Worm (Caenorhabditis elegans) whole organism, L1 larva: Measurements from ENCODE around the gene R13H9.6.

Source experiments
- C04F5.9 ChIP-seq: sonication (generic microtip); optimal IDR thresholded peaks from 2 replicates; lab custom pipeline; 2016; ENCODE audit warnings: missing genetic modification characterization, missing compliant biosample characterization
- F16B12.6 ChIP-seq: fragments of 150-350 bp; optimal IDR thresholded peaks from 2 replicates; lab custom pipeline; 2014; ENCODE audit warnings: missing biosample characterization, missing genetic modification characterization
- Y116A8C.19 ChIP-seq: sonication (generic microtip); optimal IDR thresholded peaks from 2 replicates; lab custom pipeline; 2016; ENCODE audit warnings: missing compliant biosample characterization, missing genetic modification characterization, borderline replicate concordance
- aly-2 ChIP-seq: fragments of 150-350 bp; optimal IDR thresholded peaks from 2 replicates; lab custom pipeline; 2014; ENCODE audit warnings: missing biosample characterization, missing genetic modification characterization
- ceh-88 ChIP-seq: fragments of 200-800 bp; sonication (Bioruptor generic); IDR thresholded peaks from 2 replicates; pipeline ENCODE4 v1.3.6; 2022; ENCODE audit warnings: missing genetic modification characterization, missing compliant biosample characterization
- ces-1 ChIP-seq: fragments of 150-350 bp; optimal IDR thresholded peaks from 2 replicates; lab custom pipeline; 2014; ENCODE audit warnings: missing biosample characterization, missing genetic modification reagents, missing genetic modification characterization
- dsc-1 ChIP-seq: sonication (generic microtip); optimal IDR thresholded peaks from 2 replicates; lab custom pipeline; 2016; ENCODE audit warnings: mild to moderate bottlenecking, missing genetic modification characterization, missing compliant biosample characterization
- efl-1 ChIP-seq, 4 experiments: fragments of 150-350 bp; optimal IDR thresholded peaks in 3 of 4; peaks in 1 of 4; 1 replicate in 1 of 4; 2 replicates in 3 of 4; lab custom pipeline; 2014; ENCODE audit warnings: missing biosample characterization in 2 of 4, missing genetic modification characterization in 2 of 4, missing genetic modification reagents in 2 of 4
- efl-3 ChIP-seq: fragments of 200-800 bp; sonication (Bioruptor generic); optimal IDR thresholded peaks from 2 replicates; lab custom pipeline; 2018; ENCODE audit warnings: mild to moderate bottlenecking, missing genetic modification characterization, missing compliant biosample characterization
- egl-27 ChIP-seq, 2 experiments: fragments of 150-350 bp in 1 of 2; sonication (generic microtip); optimal IDR thresholded peaks; 3 replicates each; lab custom pipeline; 2017 to 2018; ENCODE audit warnings: missing biosample characterization in 2 of 2, missing genetic modification characterization in 2 of 2, missing genetic modification reagents in 2 of 2
- elt-2 ChIP-seq: sonication (generic microtip); optimal IDR thresholded peaks from 2 replicates; lab custom pipeline; 2016; ENCODE audit warnings: missing genetic modification characterization, mild to moderate bottlenecking, inconsistent platforms, missing compliant biosample characterization, missing genetic modification reagents
- elt-3 ChIP-seq, 6 experiments: fragments of 150-350 bp in 1 of 6; sonication (generic microtip); optimal IDR thresholded peaks; 2 replicates each; lab custom pipeline; 2017 to 2018; ENCODE audit warnings: missing biosample characterization in 6 of 6, missing genetic modification characterization in 6 of 6, inconsistent platforms in 1 of 6
- ets-5 ChIP-seq: fragments of 200-800 bp; sonication (Bioruptor generic); IDR thresholded peaks from 2 replicates; pipeline ENCODE4 v1.3.6; 2022; ENCODE audit warnings: missing genetic modification characterization, missing compliant biosample characterization
- fkh-4 ChIP-seq: sonication (generic microtip); optimal IDR thresholded peaks from 2 replicates; lab custom pipeline; 2016; ENCODE audit warnings: missing compliant biosample characterization, missing genetic modification characterization, borderline replicate concordance
- fkh-8 ChIP-seq: sonication (generic microtip); optimal IDR thresholded peaks from 2 replicates; lab custom pipeline; 2016; ENCODE audit warnings: mild to moderate bottlenecking, missing genetic modification characterization, missing compliant biosample characterization
- fos-1 ChIP-seq: fragments of 150-350 bp; optimal IDR thresholded peaks from 2 replicates; lab custom pipeline; 2014; ENCODE audit warnings: missing biosample characterization, missing genetic modification characterization
- grh-1 ChIP-seq: fragments of 200-800 bp; sonication (Bioruptor generic); IDR thresholded peaks from 2 replicates; pipeline ENCODE4 v1.3.6; 2022; ENCODE audit warnings: missing genetic modification reagents, missing genetic modification characterization, missing compliant biosample characterization
- hlh-17 ChIP-seq: fragments of 200-800 bp; sonication (Bioruptor generic); optimal IDR thresholded peaks from 2 replicates; lab custom pipeline; 2018; ENCODE audit warnings: missing genetic modification characterization, mild to moderate bottlenecking, missing compliant biosample characterization, moderate library complexity, borderline replicate concordance
- hpl-2 ChIP-seq: fragments of 150-350 bp; optimal IDR thresholded peaks from 2 replicates; lab custom pipeline; 2014; ENCODE audit warnings: missing biosample characterization, missing genetic modification reagents, missing genetic modification characterization
- irx-1 ChIP-seq: sonication (generic microtip); optimal IDR thresholded peaks from 2 replicates; lab custom pipeline; 2016; ENCODE audit warnings: missing genetic modification characterization, missing compliant biosample characterization
- isw-1 ChIP-seq: fragments of 200-800 bp; sonication (Bioruptor generic); IDR thresholded peaks from 2 replicates; pipeline ENCODE4 v1.3.6; 2022; ENCODE audit warnings: missing genetic modification characterization, missing compliant biosample characterization
- jun-1 ChIP-seq: fragments of 150-350 bp; optimal IDR thresholded peaks from 2 replicates; lab custom pipeline; 2014; ENCODE audit warnings: missing biosample characterization, missing genetic modification reagents, missing genetic modification characterization
- lin-13 ChIP-seq: fragments of 150-350 bp; optimal IDR thresholded peaks from 2 replicates; lab custom pipeline; 2014; ENCODE audit warnings: missing biosample characterization, missing genetic modification reagents, missing genetic modification characterization
- lin-14 ChIP-seq: fragments of 200-800 bp; sonication (Bioruptor generic); optimal IDR thresholded peaks from 2 replicates; lab custom pipeline; 2018; ENCODE audit warnings: mild to moderate bottlenecking, missing genetic modification characterization, moderate library complexity, missing compliant biosample characterization
- lin-15B ChIP-seq: fragments of 150-350 bp; sonication (generic microtip); optimal IDR thresholded peaks from 3 replicates; lab custom pipeline; 2014; ENCODE audit warnings: missing biosample characterization, missing genetic modification characterization
- lin-35 ChIP-seq, 2 experiments: fragments of 150-350 bp; optimal IDR thresholded peaks; 2 replicates each; lab custom pipeline; 2014; ENCODE audit warnings: missing biosample characterization in 2 of 2, missing genetic modification characterization in 2 of 2, missing genetic modification reagents in 2 of 2
- mdl-1 ChIP-seq, 2 experiments: fragments of 150-350 bp; optimal IDR thresholded peaks; 2 replicates each; lab custom pipeline; 2014 to 2017; ENCODE audit warnings: missing biosample characterization in 2 of 2, missing genetic modification characterization in 2 of 2, inconsistent platforms in 1 of 2
- mef-2 ChIP-seq: fragments of 150-350 bp; optimal IDR thresholded peaks from 2 replicates; lab custom pipeline; 2014; ENCODE audit warnings: missing biosample characterization, missing genetic modification characterization
- nhr-11 ChIP-seq: fragments of 150-350 bp; optimal IDR thresholded peaks from 2 replicates; lab custom pipeline; 2014; ENCODE audit warnings: missing biosample characterization, missing genetic modification characterization
- nhr-19 ChIP-seq: fragments of 200-800 bp; sonication (Bioruptor generic); conservative IDR thresholded peaks from 2 replicates; pipeline ENCODE4 v1.3.6; 2022; ENCODE audit warnings: missing genetic modification characterization, missing compliant biosample characterization
- nhr-20 ChIP-seq: sonication (generic microtip); optimal IDR thresholded peaks from 2 replicates; lab custom pipeline; 2016; ENCODE audit warnings: mild to moderate bottlenecking, missing genetic modification characterization, missing compliant biosample characterization
- nhr-237 ChIP-seq: fragments of 150-350 bp; optimal IDR thresholded peaks from 2 replicates; lab custom pipeline; 2014; ENCODE audit warnings: missing biosample characterization, missing genetic modification characterization
- nhr-71 ChIP-seq: sonication (generic microtip); optimal IDR thresholded peaks from 2 replicates; lab custom pipeline; 2016; ENCODE audit warnings: mild to moderate bottlenecking, missing genetic modification characterization, moderate library complexity, missing compliant biosample characterization
- nhr-76 ChIP-seq: sonication (generic microtip); optimal IDR thresholded peaks from 2 replicates; lab custom pipeline; 2017; ENCODE audit warnings: missing biosample characterization, missing genetic modification characterization
- nhr-77 ChIP-seq: fragments of 150-350 bp; optimal IDR thresholded peaks from 2 replicates; lab custom pipeline; 2014; ENCODE audit warnings: missing biosample characterization, missing genetic modification characterization
- pax-3 ChIP-seq: fragments of 200-800 bp; sonication (Bioruptor generic); optimal IDR thresholded peaks from 2 replicates; lab custom pipeline; 2018; ENCODE audit warnings: mild to moderate bottlenecking, missing genetic modification characterization, moderate library complexity, missing compliant biosample characterization
- skn-1 ChIP-seq: fragments of 150-350 bp; optimal IDR thresholded peaks from 2 replicates; lab custom pipeline; 2014; ENCODE audit warnings: missing biosample characterization, missing genetic modification characterization
- snpc-4 ChIP-seq: fragments of 150-350 bp; optimal IDR thresholded peaks from 2 replicates; lab custom pipeline; 2014; ENCODE audit warnings: missing biosample characterization, missing genetic modification characterization
- snu-23 ChIP-seq: sonication (generic microtip); optimal IDR thresholded peaks from 2 replicates; lab custom pipeline; 2016; ENCODE audit warnings: missing genetic modification characterization, missing compliant biosample characterization
- sox-4 ChIP-seq: sonication (generic microtip); optimal IDR thresholded peaks from 2 replicates; lab custom pipeline; 2016; ENCODE audit warnings: missing genetic modification characterization, missing compliant biosample characterization
- sptf-1 ChIP-seq: fragments of 150-350 bp; optimal IDR thresholded peaks from 2 replicates; lab custom pipeline; 2014; ENCODE audit warnings: missing biosample characterization, missing genetic modification characterization
- swsn-7 ChIP-seq: sonication (generic microtip); optimal IDR thresholded peaks from 2 replicates; lab custom pipeline; 2016; ENCODE audit warnings: missing genetic modification characterization, missing compliant biosample characterization
- unc-130 ChIP-seq: fragments of 150-350 bp; optimal IDR thresholded peaks from 2 replicates; lab custom pipeline; 2017; ENCODE audit warnings: missing biosample characterization, missing genetic modification characterization, inconsistent platforms
- unc-30 ChIP-seq: sonication (generic microtip); optimal IDR thresholded peaks from 2 replicates; lab custom pipeline; 2017; ENCODE audit warnings: missing biosample characterization, missing genetic modification characterization
- unc-62 ChIP-seq: fragments of 150-350 bp; optimal IDR thresholded peaks from 2 replicates; lab custom pipeline; 2014; ENCODE audit warnings: missing biosample characterization, missing genetic modification reagents, missing genetic modification characterization
- vab-15 ChIP-seq: sonication (generic microtip); optimal IDR thresholded peaks from 2 replicates; lab custom pipeline; 2017; ENCODE audit warnings: missing genotype, mild to moderate bottlenecking, missing genetic modification characterization, missing compliant biosample characterization
- ztf-11 ChIP-seq, 2 experiments: sonication (generic microtip); optimal IDR thresholded peaks; 2 replicates each; lab custom pipeline; 2016 to 2017; ENCODE audit warnings: missing genetic modification characterization in 2 of 2, missing biosample characterization in 1 of 2, missing compliant biosample characterization in 1 of 2
- ztf-4 ChIP-seq: fragments of 150-350 bp; optimal IDR thresholded peaks from 2 replicates; lab custom pipeline; 2014; ENCODE audit warnings: missing biosample characterization, missing genetic modification characterization

R13H9.6 gene

ce11 chrIV:5100145-5100544, 31.7 kb upstream of the R13H9.6 start (continued):
- no peak for TF ChIP-seq snpc-4 (tag; lab: Kevin White, UChicago)
- TF ChIP-seq egl-27 (tag; optimal IDR thresholded peaks at IDR 0.05; lab: Kevin White, UChicago): no peak
- TF ChIP-seq lin-15B (tag; lab: Kevin White, UChicago): no peak
- TF ChIP-seq Y116A8C.19 (tag; lab: Kevin White, UChicago): no peak
- no peak for TF ChIP-seq mef-2 (tag; lab: Kevin White, UChicago)
- TF ChIP-seq ces-1 (GFP tag; lab: Kevin White, UChicago): no peak
- no peak for TF ChIP-seq aly-2 (tag; lab: Kevin White, UChicago)
- no peak for TF ChIP-seq sptf-1
- no peak for TF ChIP-seq nhr-11 (tag; lab: Kevin White, UChicago)
- TF ChIP-seq hpl-2: no peak
- TF ChIP-seq unc-62: no peak
- no peak for TF ChIP-seq efl-3 (GFP tag; lab: Kevin White, UChicago)

ce11 chrIV:5093462-5093861, 25.0 kb upstream of the R13H9.6 start:
- no peak for TF ChIP-seq unc-130 (tag; lab: Kevin White, UChicago)
- TF ChIP-seq lin-14 (GFP tag; lab: Kevin White, UChicago): no peak
- no peak for TF ChIP-seq elt-2 (tag; lab: Kevin White, UChicago)
- no peak for TF ChIP-seq jun-1
- no peak for TF ChIP-seq pax-3 (tag; lab: Kevin White, UChicago)
- TF ChIP-seq isw-1 (GFP tag; lab: Robert Waterston, UW): no peak
- no peak for TF ChIP-seq ceh-88 (GFP tag; lab: Robert Waterston, UW)
- no peak for TF ChIP-seq skn-1
- TF ChIP-seq fos-1 (tag; lab: Kevin White, UChicago): no peak
- TF ChIP-seq nhr-20 (tag; lab: Kevin White, UChicago): no peak
- no peak for TF ChIP-seq elt-3 (tag; optimal IDR thresholded peaks at IDR 0.05; lab: Kevin White, UChicago)
- no peak for TF ChIP-seq Y116A8C.19 (tag; lab: Kevin White, UChicago)
- no peak for TF ChIP-seq ztf-4
- TF ChIP-seq nhr-237 (tag; lab: Kevin White, UChicago): no peak
- no peak for TF ChIP-seq nhr-19
- TF ChIP-seq grh-1 (GFP tag; lab: Robert Waterston, UW): no peak
- TF ChIP-seq lin-15B (tag; lab: Kevin White, UChicago): no peak
- no peak for TF ChIP-seq F16B12.6 (tag; lab: Kevin White, UChicago)
- no peak for TF ChIP-seq dsc-1 (tag; lab: Kevin White, UChicago)

- no peak for TF ChIP-seq sox-4 (tag; lab: Kevin White, UChicago)
- no peak for TF ChIP-seq hlh-17 (GFP tag; lab: Kevin White, UChicago)
- TF ChIP-seq efl-3 (GFP tag; lab: Kevin White, UChicago): no peak
- peak; percentile 17 for TF ChIP-seq fos-1 (tag; lab: Kevin White, UChicago)
- no peak for TF ChIP-seq ztf-11 (tag; optimal IDR thresholded peaks at IDR 0.05; lab: Kevin White, UChicago)
- peak; percentile 26 for TF ChIP-seq fkh-8 (tag; lab: Kevin White, UChicago)
- TF ChIP-seq mdl-1 (tag; optimal IDR thresholded peaks at IDR 0.05; lab: Kevin White, UChicago): no peak
- no peak for TF ChIP-seq unc-30 (tag; lab: Kevin White, UChicago)
- TF ChIP-seq nhr-77: no peak
- TF ChIP-seq efl-1 (optimal IDR thresholded peaks at IDR 0.05; lab: Kevin White, UChicago): peak; percentile 57 to 64
- TF ChIP-seq efl-1 (GFP tag; optimal IDR thresholded peaks at IDR 0.05 in 1 of 2; lab: Kevin White, UChicago): peak; percentile 71 to 97
- no peak for TF ChIP-seq elt-3 (tag; optimal IDR thresholded peaks at IDR 0.05; lab: Kevin White, UChicago)
- TF ChIP-seq irx-1: peak; percentile 48
- TF ChIP-seq F16B12.6 (tag; lab: Kevin White, UChicago): peak; percentile 92
- TF ChIP-seq lin-35 (GFP tag; optimal IDR thresholded peaks at IDR 0.05; lab: Kevin White, UChicago): peak; percentile 67 to 72
- peak; percentile 65 for TF ChIP-seq swsn-7 (tag; lab: Kevin White, UChicago)
- peak; percentile 23 for TF ChIP-seq lin-13 (GFP tag; lab: Kevin White, UChicago)
- peak; percentile 64 for TF ChIP-seq nhr-20 (tag; lab: Kevin White, UChicago)
- no peak for TF ChIP-seq ets-5 (GFP tag; lab: Robert Waterston, UW)
- peak; percentile 10 for TF ChIP-seq C04F5.9
- TF ChIP-seq fkh-4 (tag; lab: Kevin White, UChicago): no peak
- TF ChIP-seq nhr-71 (tag; lab: Kevin White, UChicago): peak; percentile 71
- TF ChIP-seq snu-23 (GFP tag; lab: Kevin White, UChicago): peak; percentile 77
- TF ChIP-seq nhr-76 (tag; lab: Kevin White, UChicago): no peak
- TF ChIP-seq vab-15 (tag; lab: Kevin White, UChicago): no peak
These were observed 22.8 kb upstream of the R13H9.6 start, which contains the start of the genes snpn-1 and C02B10.4 for ce11 chrIV:5090993-5091793. Gene snpn-1 (minus strand): TSS chrIV:5091043. Gene C02B10.4 (plus strand): TSS chrIV:5091586.
